Worm (Caenorhabditis elegans): ENCODE measurements around the gene R12C12.10.

- TF ChIP-seq nfyb-1 (GFP tag; IDR thresholded peaks at IDR 0.05): no peak
- no peak for TF ChIP-seq ztf-25 (GFP tag; IDR thresholded peaks at IDR 0.05)
- no peak for TF ChIP-seq unc-62 (GFP tag; optimal IDR thresholded peaks at IDR 0.05)
- TF ChIP-seq pha-4 (tag; optimal IDR thresholded peaks at IDR 0.05): no peak
- TF ChIP-seq aptf-2 (GFP tag; conservative IDR thresholded peaks at IDR 0.05): no peak
- no peak for TF ChIP-seq Y53G8AR.9 (GFP tag; conservative IDR thresholded peaks at IDR 0.05)
- TF ChIP-seq let-607 (tag; optimal IDR thresholded peaks at IDR 0.05): no peak
- no peak for TF ChIP-seq egl-18 (GFP tag; IDR thresholded peaks at IDR 0.05)
- no peak for TF ChIP-seq tbp1 (GFP tag; optimal IDR thresholded peaks at IDR 0.05)
- TF ChIP-seq lin-54 (GFP tag; optimal IDR thresholded peaks at IDR 0.05): no peak
- no peak for TF ChIP-seq akir-1 (GFP tag; optimal IDR thresholded peaks at IDR 0.05)
Observed at ce11 chrII:6055927-6056326, 12.9 kb upstream of the R12C12.10 start, which contains the start of gene R12C12.7.
